Worm (Caenorhabditis elegans): ENCODE data around the gene W02B8.1.

ce11 chrII:13931944-13932343 lies 30.0 kb upstream of the W02B8.1 start, which contains the start of gene hot-3:
- TF ChIP-seq mls-2 (tag; optimal IDR thresholded peaks at IDR 0.05) (no peak), mep-1 (tag; optimal IDR thresholded peaks at IDR 0.05) (no peak), bed-3 (GFP tag; optimal IDR thresholded peaks at IDR 0.05) (no peak), nhr-28 (tag; optimal IDR thresholded peaks at IDR 0.05) (no peak), pha-4 (tag; optimal IDR thresholded peaks at IDR 0.05) (no peak), unc-62 (GFP tag; optimal IDR thresholded peaks at IDR 0.05) (no peak), snpc-4 (tag; optimal IDR thresholded peaks at IDR 0.05) (no peak)
